Fruit fly (Drosophila melanogaster) Kc167 (cell line): ENCODE results near the gene CG13023.

Source experiments
- Myc ChIP-seq: fragments of >200 bp; optimal IDR thresholded peaks from 2 replicates; lab custom pipeline; 2017; ENCODE audit warnings: missing external identifiers
- Sin3A ChIP-seq: fragments of >200 bp; optimal IDR thresholded peaks from 2 replicates; lab custom pipeline; 2018; ENCODE audit warnings: missing external identifiers
- h ChIP-seq: fragments of >200 bp; optimal IDR thresholded peaks from 3 replicates; lab custom pipeline; 2018; ENCODE audit warnings: missing external identifiers
- insv ChIP-seq: fragments of >200 bp; optimal IDR thresholded peaks from 3 replicates; lab custom pipeline; 2018; ENCODE audit warnings: missing external identifiers
- psq ChIP-seq: fragments of >200 bp; optimal IDR thresholded peaks from 2 replicates; lab custom pipeline; 2017; ENCODE audit warnings: missing external identifiers
- ttk ChIP-seq: sonication (Bioruptor generic); optimal IDR thresholded peaks from 2 replicates; lab custom pipeline; 2017; ENCODE audit warnings: missing external identifiers

- TF ChIP-seq insv (no peak), psq (lab: Kevin White, UChicago) (no peak), Myc (lab: Kevin White, UChicago) (no peak), h (lab: Kevin White, UChicago) (no peak), Sin3A (lab: Kevin White, UChicago) (no peak), ttk (lab: Kevin White, UChicago) (no peak)
Observed at dm6 chr3L:16975638-16976528, 48.6 kb upstream of the CG13023 start.
